Worm (Caenorhabditis elegans): ENCODE data around the gene amt-1.

DNA sequence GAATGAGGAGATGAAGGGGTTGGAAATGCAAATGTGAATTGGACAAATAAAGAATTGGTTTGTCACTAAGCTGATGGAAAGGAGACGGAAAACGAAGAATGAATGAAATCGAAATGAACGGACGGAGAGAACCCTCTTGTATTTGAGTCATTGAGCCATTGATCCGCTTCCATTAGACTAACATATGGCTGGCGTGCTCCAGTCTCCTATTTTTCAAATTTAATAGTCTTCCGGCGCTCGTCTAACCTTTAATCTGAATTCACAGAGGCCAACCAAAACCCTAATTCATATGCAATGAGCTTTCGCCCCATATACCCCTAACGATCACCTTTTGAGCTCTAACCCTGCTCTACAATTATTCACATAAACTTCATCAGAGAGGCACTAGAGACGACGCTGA, 50.8 kb downstream of the amt-1 start, which contains the start of gene C46C11.3:
- TF ChIP-seq Y67H2A.10 (GFP tag; conservative IDR thresholded peaks at IDR 0.05) (no peak), mes-4 (tag; optimal IDR thresholded peaks at IDR 0.05) (no peak), repo-1 (tag; optimal IDR thresholded peaks at IDR 0.05) (no peak), lin-35 (GFP tag; optimal IDR thresholded peaks at IDR 0.05) (no peak), ztf-28 (GFP tag; IDR thresholded peaks at IDR 0.05) (no peak), unc-62 (GFP tag; optimal IDR thresholded peaks at IDR 0.05) (no peak), madf-3 (GFP tag; IDR thresholded peaks at IDR 0.05) (no peak), dpl-1 (GFP tag; optimal IDR thresholded peaks at IDR 0.05) (no peak), mcd-1 (GFP tag; IDR thresholded peaks at IDR 0.05) (no peak), lir-1 (GFP tag; conservative IDR thresholded peaks at IDR 0.05) (no peak), snpc-4 (GFP tag; optimal IDR thresholded peaks at IDR 0.05) (no peak), snpc-4 (tag; optimal IDR thresholded peaks at IDR 0.05) (no peak), C17E4.6 (GFP tag; IDR thresholded peaks at IDR 0.05) (no peak)
